Worm (Caenorhabditis elegans) whole organism, L3 larva: ENCODE data around the gene algn-1.

Experiments
- ceh-28 ChIP-seq: fragments of 150-350 bp; optimal IDR thresholded peaks from 2 replicates; lab custom pipeline; 2014; ENCODE audit warnings: missing biosample characterization, missing genetic modification reagents, missing genetic modification characterization
- ceh-9 ChIP-seq: sonication (generic microtip); optimal IDR thresholded peaks from 2 replicates; lab custom pipeline; 2018; ENCODE audit warnings: missing biosample characterization, missing genetic modification characterization
- elt-2 ChIP-seq: sonication (generic microtip); optimal IDR thresholded peaks from 2 replicates; lab custom pipeline; 2016; ENCODE audit warnings: missing genetic modification reagents, mild to moderate bottlenecking, missing genetic modification characterization, missing compliant biosample characterization
- elt-3 ChIP-seq, 3 experiments: fragments of 150-350 bp in 1 of 3; sonication (generic microtip) in 2 of 3; optimal IDR thresholded peaks; 2 replicates in 2 of 3; 4 replicates in 1 of 3; lab custom pipeline; 2014 to 2017; ENCODE audit warnings: missing biosample characterization in 3 of 3, missing genetic modification characterization in 3 of 3
- lin-39 ChIP-seq: fragments of 150-350 bp; optimal IDR thresholded peaks from 2 replicates; lab custom pipeline; 2018; ENCODE audit warnings: missing biosample characterization, missing genetic modification reagents, missing genetic modification characterization
- nhr-28 ChIP-seq: fragments of 150-350 bp; optimal IDR thresholded peaks from 2 replicates; lab custom pipeline; 2014; ENCODE audit warnings: missing biosample characterization, missing genetic modification characterization
- nhr-77 ChIP-seq: fragments of 150-350 bp; optimal IDR thresholded peaks from 2 replicates; lab custom pipeline; 2014; ENCODE audit warnings: missing biosample characterization, missing genetic modification characterization
- pha-4 ChIP-seq: fragments of 150-350 bp; optimal IDR thresholded peaks from 2 replicates; lab custom pipeline; 2014; ENCODE audit warnings: missing biosample characterization, missing genetic modification reagents, missing genetic modification characterization
- snpc-4 ChIP-seq: fragments of 150-350 bp; optimal IDR thresholded peaks from 2 replicates; lab custom pipeline; 2014; ENCODE audit warnings: missing biosample characterization, missing genetic modification characterization
- tbx-2 ChIP-seq: sonication (generic microtip); optimal IDR thresholded peaks from 2 replicates; lab custom pipeline; 2016; ENCODE audit warnings: mild to moderate bottlenecking, missing genetic modification characterization, missing compliant biosample characterization
- unc-39 ChIP-seq: sonication (generic microtip); optimal IDR thresholded peaks from 4 replicates; lab custom pipeline; 2017; ENCODE audit warnings: missing biosample characterization, missing genetic modification characterization
- unc-62 ChIP-seq: fragments of 150-350 bp; sonication (generic microtip); optimal IDR thresholded peaks from 4 replicates; lab custom pipeline; 2014; ENCODE audit warnings: missing biosample characterization, missing genetic modification reagents, missing genetic modification characterization
- zag-1 ChIP-seq: fragments of 150-350 bp; optimal IDR thresholded peaks from 2 replicates; lab custom pipeline; 2014; ENCODE audit warnings: missing biosample characterization, missing genetic modification characterization
- ztf-11 ChIP-seq: fragments of 150-350 bp; optimal IDR thresholded peaks from 2 replicates; lab custom pipeline; 2014; ENCODE audit warnings: missing biosample characterization, missing genetic modification characterization

DNA sequence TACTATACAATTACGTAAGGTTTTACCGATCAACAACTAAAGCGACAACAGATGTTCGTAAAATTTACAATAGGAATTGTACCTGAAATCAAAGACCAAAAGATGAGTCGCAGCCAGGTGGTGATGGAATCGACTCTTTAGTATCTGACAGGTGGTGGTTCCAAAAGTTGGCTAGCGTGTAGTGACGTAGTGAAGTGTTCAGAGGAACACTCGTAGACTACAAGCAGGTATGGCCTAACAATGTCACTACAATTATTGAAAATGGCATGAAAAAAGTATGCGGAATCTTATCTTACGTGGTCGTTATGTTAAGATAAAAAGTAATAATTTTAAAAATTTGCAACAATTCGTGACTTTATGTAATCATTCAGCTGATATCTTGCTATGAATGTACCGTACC, 38.4 kb upstream of the algn-1 start:
- TF ChIP-seq ceh-28 (tag; lab: Kevin White, UChicago) (no peak), snpc-4 (no peak), nhr-77 (tag; lab: Kevin White, UChicago) (no peak), zag-1 (tag; lab: Kevin White, UChicago) (no peak), pha-4 (tag; lab: Kevin White, UChicago) (no peak), elt-3 (tag; optimal IDR thresholded peaks at IDR 0.05; lab: Kevin White, UChicago) (no peak), ceh-9 (tag; lab: Kevin White, UChicago) (no peak), ztf-11 (tag; lab: Kevin White, UChicago) (no peak), elt-2 (no peak), lin-39 (tag; lab: Kevin White, UChicago) (no peak), unc-39 (tag; lab: Kevin White, UChicago) (no peak), nhr-28 (tag; lab: Kevin White, UChicago) (no peak), tbx-2 (tag; lab: Kevin White, UChicago) (no peak), unc-62 (GFP tag; lab: Kevin White, UChicago) (no peak)
